Worm (Caenorhabditis elegans) whole organism, late embryonic: ENCODE measurements around the gene C07G1.6.

Experiments used
- ama-1 ChIP-seq: fragments of 150-350 bp; optimal IDR thresholded peaks from 2 replicates; lab custom pipeline; 2014
- ceh-6 ChIP-seq: fragments of 200-800 bp; sonication (Bioruptor generic); optimal IDR thresholded peaks from 2 replicates; lab custom pipeline; 2018; ENCODE audit warnings: mild to moderate bottlenecking, missing genetic modification characterization, missing compliant biosample characterization
- fkh-10 ChIP-seq: fragments of 150-350 bp; optimal IDR thresholded peaks from 2 replicates; lab custom pipeline; 2014; ENCODE audit warnings: missing biosample characterization, missing genetic modification reagents, missing genetic modification characterization
- gmeb-2 ChIP-seq: sonication (generic microtip); optimal IDR thresholded peaks from 2 replicates; lab custom pipeline; 2016; ENCODE audit warnings: missing genetic modification characterization, inconsistent platforms, missing compliant biosample characterization
- nfya-1 ChIP-seq: sonication (generic microtip); optimal IDR thresholded peaks from 2 replicates; lab custom pipeline; 2017; ENCODE audit warnings: missing genetic modification characterization, mild to moderate bottlenecking, missing compliant biosample characterization, antibody characterized with exemption, moderate library complexity

DNA sequence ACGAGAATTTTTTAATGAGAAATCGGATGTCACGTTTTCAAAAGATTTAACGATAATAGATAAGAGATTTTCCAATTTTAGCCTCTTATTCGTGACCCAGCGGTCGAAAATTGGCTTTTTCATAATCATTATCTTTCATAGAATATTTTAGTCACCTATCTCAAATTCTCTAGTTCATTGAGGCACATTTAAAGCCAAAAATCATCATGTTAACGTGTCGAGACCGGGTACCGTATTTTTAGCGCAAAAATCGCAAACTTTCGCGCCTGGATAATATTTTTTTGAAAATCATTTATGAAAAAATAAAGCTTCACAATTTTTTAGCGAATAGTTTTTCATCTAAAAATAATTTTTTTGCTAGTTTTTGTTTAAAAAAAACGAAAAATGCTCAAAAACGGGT is 44.2 kb downstream of the C07G1.6 start, which contains the start of gene B0218.7:
- TF ChIP-seq fkh-10 (no peak), gmeb-2 (no peak), ama-1 (no peak), ceh-6 (no peak), nfya-1 (tag; lab: Kevin White, UChicago) (no peak)
